Worm (Caenorhabditis elegans) whole organism, L4 larva: ENCODE measurements around the gene T09B9.4.

Experiments
- F49E8.2 ChIP-seq: sonication (generic microtip); optimal IDR thresholded peaks from 2 replicates; lab custom pipeline; 2016; ENCODE audit warnings: missing compliant biosample characterization, mild to moderate bottlenecking, missing genetic modification characterization, borderline replicate concordance
- aly-2 ChIP-seq: sonication (generic microtip); optimal IDR thresholded peaks from 2 replicates; lab custom pipeline; 2018; ENCODE audit warnings: missing biosample characterization, missing genetic modification characterization
- ama-1 ChIP-seq: fragments of 150-350 bp; optimal IDR thresholded peaks from 2 replicates; lab custom pipeline; 2014; ENCODE audit warnings: inconsistent platforms, mixed read lengths
- dve-1 ChIP-seq: sonication (generic microtip); optimal IDR thresholded peaks from 2 replicates; lab custom pipeline; 2017; ENCODE audit warnings: antibody characterized with exemption, mild to moderate bottlenecking, missing genetic modification characterization, missing compliant biosample characterization; ENCODE audit not compliant: insufficient read depth
- egl-43 ChIP-seq: fragments of 200-800 bp; sonication (Bioruptor generic); IDR thresholded peaks from 2 replicates; pipeline ENCODE4 v1.3.6; 2022; ENCODE audit warnings: missing genetic modification reagents, missing genetic modification characterization, missing compliant biosample characterization
- lsy-2 ChIP-seq, 2 experiments: fragments of 150-350 bp in 1 of 2; sonication (generic microtip) in 1 of 2; optimal IDR thresholded peaks; 2 replicates each; lab custom pipeline; 2014 to 2017; ENCODE audit warnings: missing biosample characterization in 2 of 2, missing genetic modification characterization in 2 of 2
- nhr-237 ChIP-seq: sonication (generic microtip); optimal IDR thresholded peaks from 2 replicates; lab custom pipeline; 2017; ENCODE audit warnings: missing biosample characterization, missing genetic modification characterization
- nhr-25 ChIP-seq: sonication (generic microtip); optimal IDR thresholded peaks from 2 replicates; lab custom pipeline; 2017; ENCODE audit warnings: missing genetic modification characterization, mild to moderate bottlenecking, missing compliant biosample characterization, antibody characterized with exemption, moderate library complexity, borderline replicate concordance; ENCODE audit not compliant: insufficient read depth
- pha-4 ChIP-seq, 2 experiments: fragments of 150-350 bp in 1 of 2; fragments of 200-800 bp in 1 of 2; sonication (Bioruptor generic) in 1 of 2; IDR thresholded peaks in 1 of 2; optimal IDR thresholded peaks in 1 of 2; 2 replicates each; pipeline versions ENCODE4 v1.3.6 to Lab custom; 2014 to 2022; ENCODE audit warnings: missing genetic modification characterization in 2 of 2, missing genetic modification reagents in 2 of 2, missing biosample characterization in 1 of 2, missing compliant biosample characterization in 1 of 2
- snpc-4 ChIP-seq: fragments of 150-350 bp; optimal IDR thresholded peaks from 2 replicates; lab custom pipeline; 2014; ENCODE audit warnings: missing biosample characterization, missing genetic modification characterization
- spr-3 ChIP-seq: fragments of 200-800 bp; sonication (Bioruptor generic); optimal IDR thresholded peaks from 2 replicates; lab custom pipeline; 2018; ENCODE audit warnings: mild to moderate bottlenecking, missing genetic modification characterization, missing compliant biosample characterization
- zfp-3 ChIP-seq: fragments of 200-800 bp; sonication (Bioruptor generic); conservative IDR thresholded peaks from 2 replicates; pipeline ENCODE4 v1.3.6; 2022; ENCODE audit warnings: missing genetic modification reagents, missing genetic modification characterization, missing compliant biosample characterization
- ztf-11 ChIP-seq: fragments of 150-350 bp; optimal IDR thresholded peaks from 2 replicates; lab custom pipeline; 2014; ENCODE audit warnings: missing biosample characterization, missing genetic modification characterization

DNA sequence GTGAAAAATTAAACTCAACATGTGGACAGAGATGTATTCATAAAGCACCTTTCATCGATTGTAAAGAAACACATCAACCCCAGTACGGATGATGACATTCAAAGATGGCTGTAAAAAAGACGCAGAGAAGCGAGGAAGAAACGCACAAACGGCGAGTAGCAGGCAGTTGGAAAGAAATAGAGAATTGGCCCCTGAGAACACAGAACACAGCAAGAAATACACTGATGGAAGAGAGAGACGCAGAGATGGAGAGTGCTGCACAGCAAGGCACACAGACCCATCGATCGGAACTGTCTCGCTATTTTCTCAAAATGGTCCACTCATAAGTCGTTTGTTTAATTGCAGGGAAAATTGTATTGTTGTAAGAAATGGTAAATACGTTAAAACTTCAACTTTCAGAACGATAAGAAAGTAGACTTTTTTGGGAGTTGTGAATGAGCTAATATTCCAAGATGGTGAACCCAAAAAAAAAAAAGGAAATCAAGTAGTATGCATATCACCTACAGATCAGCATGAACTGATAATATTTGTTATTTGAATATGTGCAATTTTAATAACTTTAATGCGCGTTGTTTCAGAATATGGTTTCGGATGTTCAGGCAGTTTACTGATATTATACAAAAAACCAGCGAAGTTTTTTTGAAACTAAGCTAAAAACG lies 48.6 kb upstream of the T09B9.4 start:
- TF ChIP-seq snpc-4: no peak
- TF ChIP-seq nhr-25 (tag; lab: Kevin White, UChicago): peak; percentile 59
- no peak for TF ChIP-seq nhr-237 (tag; lab: Kevin White, UChicago)
- TF ChIP-seq dve-1: peak; percentile 86
- TF ChIP-seq ama-1 (lab: Kevin White, UChicago): no peak
- TF ChIP-seq ztf-11 (tag; lab: Kevin White, UChicago): no peak
- no peak for TF ChIP-seq F49E8.2
- no peak for TF ChIP-seq egl-43 (GFP tag; lab: Robert Waterston, UW)
- no peak for TF ChIP-seq spr-3 (GFP tag; lab: Kevin White, UChicago)
- TF ChIP-seq aly-2 (tag; lab: Kevin White, UChicago): no peak
- no peak for TF ChIP-seq lsy-2 (tag; optimal IDR thresholded peaks at IDR 0.05; lab: Kevin White, UChicago)
- TF ChIP-seq zfp-3: no peak
- TF ChIP-seq pha-4 (GFP tag; IDR thresholded peaks at IDR 0.05; lab: Robert Waterston, UW): no peak
- peak; percentile 72 for TF ChIP-seq pha-4 (tag; optimal IDR thresholded peaks at IDR 0.05; lab: Kevin White, UChicago)
